Fruit fly (Drosophila melanogaster) whole organism, embryonic: ENCODE results near the gene Exo70.
A peak's percentile ranks its signal among the peaks of the same experiment; 100 is the strongest.

Experiments used
- Abd-B ChIP-seq: fragments of 200-800 bp; sonication (Bioruptor generic); optimal IDR thresholded peaks from 2 replicates; lab custom pipeline; 2018; ENCODE audit warnings: missing biosample characterization, mild to moderate bottlenecking, missing genetic modification characterization, moderate library complexity
- Ada2b ChIP-seq: fragments of 200-800 bp; sonication (Bioruptor generic); IDR thresholded peaks from 2 replicates; pipeline ENCODE4 v1.3.6; 2022; ENCODE audit warnings: missing biosample characterization, missing genetic modification characterization
- Awh ChIP-seq: fragments of 200-800 bp; sonication (Bioruptor generic); IDR thresholded peaks from 2 replicates; pipeline ENCODE4, ENCODE4 v1.3.6; 2022; ENCODE audit warnings: missing biosample characterization, missing genetic modification characterization
- B-H1 ChIP-seq: fragments of 200-800 bp; sonication (Bioruptor generic); IDR thresholded peaks from 3 replicates; pipeline ENCODE4 v1.3.6; 2022; ENCODE audit warnings: missing biosample characterization, missing genetic modification characterization
- CG1024 ChIP-seq: fragments of 200-800 bp; sonication (Bioruptor generic); IDR thresholded peaks from 2 replicates; pipeline ENCODE4 v1.3.6; 2022; ENCODE audit warnings: missing biosample characterization, missing genetic modification characterization
- CG10565 ChIP-seq: fragments of 200-800 bp; sonication (Bioruptor generic); optimal IDR thresholded peaks from 3 replicates; lab custom pipeline; 2016; ENCODE audit warnings: missing biosample characterization, mild to moderate bottlenecking, missing genetic modification characterization
- CG12391 ChIP-seq: fragments of 200-800 bp; sonication (Bioruptor generic); optimal IDR thresholded peaks from 3 replicates; lab custom pipeline; 2018; ENCODE audit warnings: missing biosample characterization, mild to moderate bottlenecking, missing genetic modification characterization, moderate library complexity
- CG14667 ChIP-seq: fragments of 200-800 bp; sonication (Bioruptor generic); IDR thresholded peaks from 2 replicates; pipeline ENCODE4 v1.3.6; 2022; ENCODE audit warnings: missing biosample characterization, missing genetic modification characterization
- CG15011 ChIP-seq: fragments of 200-800 bp; sonication (Bioruptor generic); optimal IDR thresholded peaks from 3 replicates; lab custom pipeline; 2018; ENCODE audit warnings: missing biosample characterization, mild to moderate bottlenecking, missing genetic modification characterization
- CG1603 ChIP-seq: fragments of 200-800 bp; sonication (Bioruptor generic); optimal IDR thresholded peaks from 2 replicates; lab custom pipeline; 2019; ENCODE audit warnings: missing biosample characterization, mild to moderate bottlenecking, missing genetic modification characterization, moderate library complexity
- CG18262 ChIP-seq: fragments of 200-800 bp; optimal IDR thresholded peaks from 3 replicates; lab custom pipeline; 2019; ENCODE audit warnings: missing biosample characterization, mild to moderate bottlenecking, missing genetic modification characterization, moderate library complexity
- CG32767 ChIP-seq: fragments of 200-800 bp; sonication (Bioruptor generic); IDR thresholded peaks from 2 replicates; pipeline ENCODE4 v1.3.6; 2022; ENCODE audit warnings: missing biosample characterization, missing genetic modification characterization
- CG3995 ChIP-seq: fragments of 200-800 bp; sonication (Bioruptor generic); optimal IDR thresholded peaks from 3 replicates; lab custom pipeline; 2016; ENCODE audit warnings: missing biosample characterization, missing genetic modification characterization
- CG42726 ChIP-seq: fragments of 200-800 bp; sonication (Bioruptor generic); IDR thresholded peaks from 2 replicates; pipeline ENCODE4 v1.3.6; 2022; ENCODE audit warnings: missing biosample characterization, missing genetic modification characterization; ENCODE audit not compliant: partially characterized antibody
- CG4617 ChIP-seq: fragments of 200-800 bp; sonication (Bioruptor generic); optimal IDR thresholded peaks from 3 replicates; lab custom pipeline; 2016; ENCODE audit warnings: missing biosample characterization, missing genetic modification characterization, borderline replicate concordance
- CG7556 ChIP-seq: fragments of 200-800 bp; sonication (Bioruptor generic); optimal IDR thresholded peaks from 2 replicates; lab custom pipeline; 2017; ENCODE audit warnings: missing biosample characterization, mild to moderate bottlenecking, missing genetic modification characterization
- CG7839 ChIP-seq: fragments of 200-800 bp; sonication (Bioruptor generic); optimal IDR thresholded peaks from 3 replicates; lab custom pipeline; 2018; ENCODE audit warnings: missing biosample characterization, mild to moderate bottlenecking, missing genetic modification characterization, moderate library complexity
- CG8924 ChIP-seq: fragments of 200-800 bp; optimal IDR thresholded peaks from 3 replicates; lab custom pipeline; 2019; ENCODE audit warnings: missing biosample characterization, mild to moderate bottlenecking, missing genetic modification characterization, moderate library complexity
- Chrac-16 ChIP-seq: fragments of 200-800 bp; sonication (Bioruptor generic); optimal IDR thresholded peaks from 3 replicates; lab custom pipeline; 2016; ENCODE audit warnings: missing biosample characterization, missing genetic modification characterization
- D ChIP-seq, 2 experiments: fragments of 200-800 bp in 1 of 2; fragments of >200 bp in 1 of 2; sonication (Bioruptor generic) in 1 of 2; optimal IDR thresholded peaks; 2 replicates in 1 of 2; 3 replicates in 1 of 2; lab custom pipeline; 2017; ENCODE audit warnings: mild to moderate bottlenecking in 1 of 2, missing biosample characterization in 1 of 2, missing genetic modification characterization in 1 of 2, missing genetic modification reagents in 1 of 2
- Deaf1 ChIP-seq: fragments of 200-800 bp; optimal IDR thresholded peaks from 3 replicates; lab custom pipeline; 2019; ENCODE audit warnings: missing biosample characterization, mild to moderate bottlenecking, missing genetic modification characterization, moderate library complexity
- Doc2 ChIP-seq: fragments of 200-800 bp; sonication (Bioruptor generic); IDR thresholded peaks from 2 replicates; pipeline ENCODE4 v1.3.6; 2022; ENCODE audit warnings: missing biosample characterization, missing genetic modification characterization
- Dp ChIP-seq: fragments of 200-800 bp; sonication (Bioruptor generic); optimal IDR thresholded peaks from 2 replicates; lab custom pipeline; 2018; ENCODE audit warnings: missing biosample characterization, mild to moderate bottlenecking, missing genetic modification characterization, moderate library complexity
- HLHmδ ChIP-seq: fragments of 200-800 bp; sonication (Bioruptor generic); optimal IDR thresholded peaks from 2 replicates; lab custom pipeline; 2018; ENCODE audit warnings: missing biosample characterization, mild to moderate bottlenecking, missing genetic modification characterization, moderate library complexity
- HmgZ ChIP-seq: fragments of 200-800 bp; sonication (Bioruptor generic); optimal IDR thresholded peaks from 2 replicates; lab custom pipeline; 2018; ENCODE audit warnings: missing biosample characterization, mild to moderate bottlenecking, missing genetic modification characterization
- Mrtf ChIP-seq: fragments of 200-800 bp; sonication (Bioruptor generic); IDR thresholded peaks from 3 replicates; pipeline ENCODE4 v1.3.6; 2022; ENCODE audit warnings: missing biosample characterization, missing genetic modification characterization
- NC2β ChIP-seq: fragments of 200-800 bp; sonication (Bioruptor generic); optimal IDR thresholded peaks from 2 replicates; lab custom pipeline; 2016; ENCODE audit warnings: missing biosample characterization, missing genetic modification characterization
- NK7.1 ChIP-seq: fragments of 200-800 bp; sonication (Bioruptor generic); optimal IDR thresholded peaks from 3 replicates; lab custom pipeline; 2016; ENCODE audit warnings: missing biosample characterization, missing genetic modification characterization
- Oaz ChIP-seq: fragments of 200-800 bp; sonication (Bioruptor generic); IDR thresholded peaks from 2 replicates; pipeline ENCODE4 v1.3.6; 2022; ENCODE audit warnings: missing biosample characterization, missing genetic modification characterization
- Optix ChIP-seq: fragments of 200-800 bp; sonication (Bioruptor generic); IDR thresholded peaks from 3 replicates; pipeline ENCODE4 v1.3.6; 2022; ENCODE audit warnings: missing biosample characterization, missing genetic modification characterization
- Sry-δ ChIP-seq: fragments of 200-800 bp; sonication (Bioruptor generic); optimal IDR thresholded peaks from 2 replicates; lab custom pipeline; 2016; ENCODE audit warnings: missing biosample characterization, missing genetic modification characterization
- Vsx1 ChIP-seq: fragments of 200-800 bp; sonication (Bioruptor generic); optimal IDR thresholded peaks from 2 replicates; lab custom pipeline; 2017; ENCODE audit warnings: missing biosample characterization, mild to moderate bottlenecking, missing genetic modification characterization, missing genetic modification reagents
- Xrp1 ChIP-seq: fragments of 200-800 bp; sonication (Bioruptor generic); IDR thresholded peaks from 2 replicates; pipeline ENCODE4 v1.3.6; 2022; ENCODE audit warnings: missing biosample characterization, missing genetic modification characterization
- btn ChIP-seq: fragments of 200-800 bp; sonication (Bioruptor generic); optimal IDR thresholded peaks from 2 replicates; lab custom pipeline; 2016; ENCODE audit warnings: missing biosample characterization, missing genetic modification characterization
- ci ChIP-seq: fragments of 200-800 bp; sonication (Bioruptor generic); IDR thresholded peaks from 3 replicates; pipeline ENCODE4 v1.3.6; 2022; ENCODE audit warnings: missing biosample characterization, missing genetic modification characterization
- dmrt99B ChIP-seq: fragments of 200-800 bp; sonication (Bioruptor generic); optimal IDR thresholded peaks from 2 replicates; lab custom pipeline; 2018; ENCODE audit warnings: missing biosample characterization, mild to moderate bottlenecking, missing genetic modification characterization, moderate library complexity
- gt ChIP-seq: fragments of 200-800 bp; sonication (Bioruptor generic); IDR thresholded peaks from 2 replicates; pipeline ENCODE4 v1.3.6; 2022; ENCODE audit warnings: missing biosample characterization, missing genetic modification characterization
- hkb ChIP-seq, 2 experiments: fragments of 200-800 bp in 1 of 2; fragments of >200 bp in 1 of 2; sonication (Bioruptor generic) in 1 of 2; IDR thresholded peaks in 1 of 2; optimal IDR thresholded peaks in 1 of 2; 2 replicates each; pipeline versions ENCODE4 v1.3.6 to Lab custom; 2017 to 2022; ENCODE audit warnings: missing biosample characterization in 1 of 2, missing genetic modification characterization in 1 of 2
- knrl ChIP-seq: fragments of 200-800 bp; sonication (Bioruptor generic); IDR thresholded peaks from 3 replicates; pipeline ENCODE4 v1.3.6; 2022; ENCODE audit warnings: missing biosample characterization, missing genetic modification characterization; ENCODE audit not compliant: partially characterized antibody
- lab ChIP-seq: fragments of 200-800 bp; sonication (Bioruptor generic); optimal IDR thresholded peaks from 3 replicates; lab custom pipeline; 2017; ENCODE audit warnings: missing biosample characterization, missing genetic modification characterization, mild to moderate bottlenecking, moderate library complexity, missing genetic modification reagents
- nau ChIP-seq: fragments of 200-800 bp; sonication (Bioruptor generic); optimal IDR thresholded peaks from 3 replicates; lab custom pipeline; 2017; ENCODE audit warnings: missing biosample characterization, mild to moderate bottlenecking, missing genetic modification characterization, missing genetic modification reagents
- nerfin-1 ChIP-seq: fragments of 200-800 bp; sonication (Bioruptor generic); optimal IDR thresholded peaks from 3 replicates; lab custom pipeline; 2019; ENCODE audit warnings: missing biosample characterization, mild to moderate bottlenecking, missing genetic modification characterization, moderate library complexity
- nerfin-2 ChIP-seq: fragments of 200-800 bp; sonication (Bioruptor generic); IDR thresholded peaks from 2 replicates; pipeline ENCODE4 v1.3.6; 2022; ENCODE audit warnings: missing biosample characterization, missing genetic modification characterization; ENCODE audit not compliant: partially characterized antibody
- org-1 ChIP-seq: fragments of 200-800 bp; sonication (Bioruptor generic); optimal IDR thresholded peaks from 2 replicates; lab custom pipeline; 2017; ENCODE audit warnings: missing biosample characterization, missing genetic modification characterization
- row ChIP-seq: fragments of 200-800 bp; sonication (Bioruptor generic); IDR thresholded peaks from 3 replicates; pipeline ENCODE4 v1.3.6; 2022; ENCODE audit warnings: missing biosample characterization, missing genetic modification characterization
- stwl ChIP-seq: fragments of 200-800 bp; sonication (Bioruptor generic); optimal IDR thresholded peaks from 3 replicates; lab custom pipeline; 2018; ENCODE audit warnings: missing biosample characterization, mild to moderate bottlenecking, missing genetic modification characterization, moderate library complexity
- tx ChIP-seq: fragments of 200-800 bp; sonication (Bioruptor generic); optimal IDR thresholded peaks from 2 replicates; lab custom pipeline; 2016; ENCODE audit warnings: missing biosample characterization, missing genetic modification characterization

The Exo70 gene

dm6 chr3L:8441745-8442575 is 30.3 kb downstream of the Exo70 start, which contains the start of gene Unr (continued):
- TF ChIP-seq CG10565 (GFP tag; lab: Kevin White, UChicago) (no peak), HLHmδ (GFP tag; lab: Kevin White, UChicago) (peak; percentile 86), gt (no peak; the same call in 1 of the 2 replicates), row (GFP tag; lab: Robert Waterston, UW) (peak; percentile 86), CG15011 (GFP tag; lab: Kevin White, UChicago) (peak; percentile 62), CG1603 (tag; lab: Kevin White, UChicago) (peak; percentile 83), btn (GFP tag; lab: Kevin White, UChicago) (peak; percentile 40), Abd-B (GFP tag; lab: Kevin White, UChicago) (peak; percentile 36), CG7839 (tag; lab: Kevin White, UChicago) (peak; percentile 81), Awh (peak; percentile 28; the same call in 1 of the 2 replicates), NC2β (peak; percentile 75), CG12391 (peak; percentile 79), CG8924 (tag; lab: Kevin White, UChicago) (peak; percentile 70), Vsx1 (GFP tag; lab: Kevin White, UChicago) (peak; percentile 18), Ada2b (GFP tag; lab: Robert Waterston, UW) (peak; percentile 63), nau (GFP tag; lab: Kevin White, UChicago) (peak; percentile 47), CG4617 (GFP tag; lab: Kevin White, UChicago) (peak; percentile 70), knrl (no peak), CG14667 (GFP tag; lab: Robert Waterston, UW) (no peak; the same call in 1 of the 2 replicates), Xrp1 (GFP tag; lab: Robert Waterston, UW) (peak; percentile 82), NK7.1 (peak; percentile 78), ci (GFP tag; lab: Robert Waterston, UW) (peak; percentile 92), Oaz (GFP tag; lab: Robert Waterston, UW) (no peak), HmgZ (tag; lab: Kevin White, UChicago) (peak; percentile 88), nerfin-2 (GFP tag; lab: Robert Waterston, UW) (no peak), CG42726 (GFP tag; lab: Robert Waterston, UW) (no peak), hkb (optimal IDR thresholded peaks at IDR 0.05; lab: Kevin White, UChicago) (no peak), hkb (GFP tag; IDR thresholded peaks at IDR 0.05; lab: Robert Waterston, UW) (peak; percentile 71), CG7556 (GFP tag; lab: Kevin White, UChicago) (peak; percentile 67), org-1 (GFP tag; lab: Kevin White, UChicago) (peak; percentile 39), stwl (tag; lab: Kevin White, UChicago) (peak; percentile 49), nerfin-1 (peak; percentile 40), lab (peak; percentile 86), dmrt99B (tag; lab: Kevin White, UChicago) (peak; percentile 69), Dp (GFP tag; lab: Kevin White, UChicago) (peak; percentile 29), tx (GFP tag; lab: Kevin White, UChicago) (peak; percentile 49), CG1024 (peak; percentile 72; the same call in 1 of the 2 replicates), Sry-δ (GFP tag; lab: Kevin White, UChicago) (peak; percentile 36), CG32767 (GFP tag; lab: Robert Waterston, UW) (no peak), Optix (GFP tag; lab: Robert Waterston, UW) (no peak; the same call in 1 of the 3 replicates), CG3995 (GFP tag; lab: Kevin White, UChicago) (peak; percentile 49), Chrac-16 (GFP tag; lab: Kevin White, UChicago) (peak; percentile 82), Deaf1 (tag; lab: Kevin White, UChicago) (peak; percentile 65), CG18262 (tag; lab: Kevin White, UChicago) (peak; percentile 71), B-H1 (GFP tag; lab: Robert Waterston, UW) (peak; percentile 79), D (optimal IDR thresholded peaks at IDR 0.05; lab: Kevin White, UChicago) (no peak), D (GFP tag; optimal IDR thresholded peaks at IDR 0.05; lab: Kevin White, UChicago) (peak; percentile 41), Doc2 (GFP tag; lab: Robert Waterston, UW) (no peak), Mrtf (GFP tag; lab: Robert Waterston, UW) (peak; percentile 67; the same call in 2 of the 3 replicates)
